Fruit fly (Drosophila melanogaster): Measurements from ENCODE around the gene ssx.

DNA sequence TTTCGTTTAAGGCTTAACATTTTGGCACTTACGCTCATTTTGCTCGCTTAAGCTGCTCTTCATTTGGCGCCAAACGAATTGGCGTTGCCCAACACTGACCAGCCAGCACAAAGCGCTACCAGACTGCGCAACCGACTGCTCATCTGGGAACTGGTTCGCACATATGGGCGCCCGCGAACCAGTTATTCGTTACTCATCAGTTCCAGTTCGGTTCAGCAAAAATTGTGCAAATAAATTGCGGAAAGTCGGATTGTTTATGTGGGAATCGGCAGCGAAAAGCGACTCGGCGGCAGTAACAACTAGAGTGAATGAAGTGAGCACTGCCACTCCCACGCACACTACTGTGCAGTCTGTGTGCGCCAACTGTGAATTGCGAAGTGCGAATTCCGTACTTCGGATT lies 22.5 kb downstream of the ssx start, which contains the start of gene Rilpl:
- no peak for TF ChIP-seq CG30020 (tag; optimal IDR thresholded peaks at IDR 0.05)
- TF ChIP-seq mam (GFP tag; optimal IDR thresholded peaks at IDR 0.05), result peak; percentile 13
- no peak for TF ChIP-seq CG14860 (GFP tag; IDR thresholded peaks at IDR 0.05; ENCODE audit: partially characterized antibody)
- TF ChIP-seq cas (GFP tag; IDR thresholded peaks at IDR 0.05), result no peak
- no peak for TF ChIP-seq sim (GFP tag; IDR thresholded peaks at IDR 0.05)
- TF ChIP-seq ewg (GFP tag; optimal IDR thresholded peaks at IDR 0.05), result peak; percentile 1

Data from whole organism, embryonic.